Fruit fly (Drosophila melanogaster): Measurements from ENCODE around the gene ppk22.

The ppk22 gene

DNA sequence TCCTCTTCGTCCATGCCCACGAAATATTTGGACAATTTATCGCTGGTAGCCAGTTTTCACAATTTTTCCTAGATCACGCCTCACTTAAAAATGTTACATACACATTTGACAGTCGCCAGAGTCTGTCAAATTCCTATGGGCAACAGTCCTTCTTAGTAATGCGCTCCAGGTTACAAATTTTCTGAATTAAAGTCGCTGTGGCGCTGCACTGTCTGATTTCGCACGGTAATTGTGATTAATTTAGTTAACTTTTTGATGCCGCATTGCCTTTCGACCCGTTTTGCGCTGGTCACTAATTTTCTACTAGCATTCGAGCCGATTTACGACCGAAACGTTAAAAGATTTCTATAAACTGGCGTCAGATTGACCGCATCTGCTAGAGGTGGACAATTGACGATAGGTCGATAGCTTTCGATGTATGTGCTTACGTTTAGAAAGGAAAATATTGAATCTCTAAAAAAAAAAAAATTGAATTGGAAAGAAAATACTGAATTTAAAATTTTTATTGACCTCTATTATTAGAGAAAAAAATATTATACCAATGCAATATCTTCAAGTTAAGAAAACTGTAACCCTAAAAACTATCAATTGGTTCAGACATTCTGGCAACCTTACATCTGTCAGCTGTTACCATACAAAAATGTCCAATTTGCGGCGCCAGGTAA, 45.8 kb downstream of the ppk22 start, which contains the start of the genes lili and CG34150 (continued):
- TF ChIP-seq sima (GFP tag; optimal IDR thresholded peaks at IDR 0.05): peak; percentile 41
- peak; percentile 36 for TF ChIP-seq CG8281 (tag; optimal IDR thresholded peaks at IDR 0.05)
- peak; percentile 55 for TF ChIP-seq Side (GFP tag; optimal IDR thresholded peaks at IDR 0.05)
- TF ChIP-seq unc-4 (GFP tag; IDR thresholded peaks at IDR 0.05; ENCODE audit: partially characterized antibody): peak; percentile 89
- no peak for TF ChIP-seq CG8478 (optimal IDR thresholded peaks at IDR 0.05)
- peak; percentile 90 for TF ChIP-seq row (GFP tag; IDR thresholded peaks at IDR 0.05)
- TF ChIP-seq Nf-YB (GFP tag; optimal IDR thresholded peaks at IDR 0.05): peak; percentile 60
- peak; percentile 74 for TF ChIP-seq CG7839 (tag; optimal IDR thresholded peaks at IDR 0.05)
- no peak for TF ChIP-seq tap (tag; optimal IDR thresholded peaks at IDR 0.05)
- TF ChIP-seq tx (GFP tag; optimal IDR thresholded peaks at IDR 0.05): peak; percentile 61
- no peak for TF ChIP-seq CG15011 (GFP tag; optimal IDR thresholded peaks at IDR 0.05)
- peak; percentile 74 for TF ChIP-seq CG4820 (GFP tag; optimal IDR thresholded peaks at IDR 0.05)
- TF ChIP-seq CG13775 (GFP tag; optimal IDR thresholded peaks at IDR 0.05): peak; percentile 72
- peak; percentile 79 for TF ChIP-seq YL-1 (GFP tag; optimal IDR thresholded peaks at IDR 0.05)
- peak; percentile 54 for TF ChIP-seq CG7928 (GFP tag; optimal IDR thresholded peaks at IDR 0.05)
- peak; percentile 86 for TF ChIP-seq CG2712 (tag; optimal IDR thresholded peaks at IDR 0.05)
- TF ChIP-seq CG6272 (GFP tag; IDR thresholded peaks at IDR 0.05): peak; percentile 72
- no peak for TF ChIP-seq CG10274 (GFP tag; optimal IDR thresholded peaks at IDR 0.05)
- peak; percentile 95 for TF ChIP-seq Sry-δ (GFP tag; optimal IDR thresholded peaks at IDR 0.05)
- TF ChIP-seq Hmr (GFP tag; optimal IDR thresholded peaks at IDR 0.05): peak; percentile 58
- 0 out of 2 replicates have a peak, but pooled peaks have one; percentile 36 for TF ChIP-seq CG17612 (GFP tag; IDR thresholded peaks at IDR 0.05)
- TF ChIP-seq lab (GFP tag; optimal IDR thresholded peaks at IDR 0.05): peak; percentile 71
- peak; percentile 3 for TF ChIP-seq CG1603 (tag; optimal IDR thresholded peaks at IDR 0.05)
- peak; percentile 84 for TF ChIP-seq Hsf (GFP tag; optimal IDR thresholded peaks at IDR 0.05)
- TF ChIP-seq CG8944 (GFP tag; optimal IDR thresholded peaks at IDR 0.05): peak; percentile 67

dm6 chr3R:24812987-24813636, 46.5 kb downstream of the ppk22 start:
- peak; percentile 15 for TF ChIP-seq cad (GFP tag; optimal IDR thresholded peaks at IDR 0.05)
- TF ChIP-seq grau (tag; optimal IDR thresholded peaks at IDR 0.05): peak; percentile 0
- TF ChIP-seq CkIIα-i1 (GFP tag; IDR thresholded peaks at IDR 0.05): no peak
- no peak for TF ChIP-seq Max (GFP tag; optimal IDR thresholded peaks at IDR 0.05)
- no peak for TF ChIP-seq unpg (GFP tag; optimal IDR thresholded peaks at IDR 0.05)
- TF ChIP-seq CG3281 (GFP tag; optimal IDR thresholded peaks at IDR 0.05): no peak
- no peak for TF ChIP-seq Dll (GFP tag; IDR thresholded peaks at IDR 0.05; ENCODE audit: partially characterized antibody)
- TF ChIP-seq tio (GFP tag; optimal IDR thresholded peaks at IDR 0.05): no peak
- no peak for TF ChIP-seq CG2678 (tag; optimal IDR thresholded peaks at IDR 0.05)
- no peak for TF ChIP-seq Ets65A (GFP tag)
- peak; percentile 71 for TF ChIP-seq Med (GFP tag)
- TF ChIP-seq fru (optimal IDR thresholded peaks at IDR 0.05): no peak
- TF ChIP-seq Sry-β (GFP tag; optimal IDR thresholded peaks at IDR 0.05): no peak
- TF ChIP-seq Xrp1 (GFP tag; IDR thresholded peaks at IDR 0.05): no peak
- TF ChIP-seq onecut (GFP tag; IDR thresholded peaks at IDR 0.05): no peak
- TF ChIP-seq lmd (GFP tag; IDR thresholded peaks at IDR 0.05): no peak
- TF ChIP-seq scrt (GFP tag; optimal IDR thresholded peaks at IDR 0.05): peak; percentile 81
- no peak for TF ChIP-seq maf-S (GFP tag; optimal IDR thresholded peaks at IDR 0.05)
- TF ChIP-seq Deaf1 (tag; optimal IDR thresholded peaks at IDR 0.05): no peak
- no peak for TF ChIP-seq CG18764 (GFP tag; optimal IDR thresholded peaks at IDR 0.05)
- peak; percentile 58 for TF ChIP-seq CG15479 (GFP tag; optimal IDR thresholded peaks at IDR 0.05)
- peak; percentile 11; the same call in 1 of the 3 replicates for TF ChIP-seq ci (GFP tag; IDR thresholded peaks at IDR 0.05)
- no peak for TF ChIP-seq D19B (GFP tag; optimal IDR thresholded peaks at IDR 0.05)
- TF ChIP-seq CG1832 (GFP tag; optimal IDR thresholded peaks at IDR 0.05): no peak
- peak; percentile 79; the same call in 2 of the 3 replicates for TF ChIP-seq CG2199 (GFP tag; IDR thresholded peaks at IDR 0.05)
- peak; percentile 99 for TF ChIP-seq CG4360 (GFP tag; IDR thresholded peaks at IDR 0.05)
